Fruit fly (Drosophila melanogaster): ENCODE measurements around the gene CG42676.

DNA sequence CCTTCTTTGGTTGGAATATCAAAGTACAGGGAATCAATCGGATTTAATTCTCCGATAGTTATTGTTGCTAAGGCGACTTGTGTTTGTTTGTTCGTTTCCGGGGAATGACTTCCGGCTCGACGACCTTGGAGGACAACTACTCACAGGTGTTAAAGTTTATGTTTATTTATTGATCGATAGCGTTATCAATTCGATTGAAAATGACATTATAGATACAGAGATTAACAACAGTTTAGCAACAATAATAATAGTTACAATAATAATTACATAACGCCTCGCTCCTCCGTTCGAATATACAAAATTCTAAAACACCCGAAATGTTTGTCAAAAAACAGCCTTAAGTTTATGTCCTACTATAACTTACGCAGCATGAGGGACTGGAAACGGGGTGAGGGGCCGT is 31.2 kb upstream of the CG42676 start, which contains the start of gene Dhc62B:
- TF ChIP-seq CG8478 (optimal IDR thresholded peaks at IDR 0.05), result no peak
- no peak for TF ChIP-seq CTCF (optimal IDR thresholded peaks at IDR 0.05)
